Worm (Caenorhabditis elegans): Measurements from ENCODE around the gene fbxa-83.
"Not testable (repeated sequence)": the region's sequence is repeated elsewhere in the genome, so short reads cannot be mapped to it uniquely, and the experiment has no call there.

The fbxa-83 gene

DNA sequence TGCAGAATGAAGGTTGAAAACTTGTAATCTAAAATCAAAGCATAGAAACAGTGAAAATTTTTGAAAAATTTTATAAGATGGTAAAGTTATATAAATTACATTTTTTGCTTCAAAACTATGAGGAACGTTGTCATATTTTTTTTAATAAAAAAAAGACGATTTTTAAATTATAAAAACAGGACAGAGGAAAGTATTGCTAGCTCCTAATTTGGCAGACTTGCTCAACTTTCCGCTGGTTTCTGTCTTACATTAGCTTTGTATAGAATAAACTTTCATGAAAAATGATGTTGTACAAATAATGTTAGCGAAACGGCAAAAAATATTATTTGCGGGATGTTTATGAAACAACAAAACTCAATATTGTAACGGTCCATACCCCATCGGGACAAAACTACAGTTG lies at the start of gene fbxa-83:
fbxa-83 (minus strand) TSS at position 101 of the 400 bp plus-strand sequence.
- TF ChIP-seq T26A8.4 (GFP tag; IDR thresholded peaks at IDR 0.05) = no peak
- no peak for TF ChIP-seq F37D6.2 (tag; optimal IDR thresholded peaks at IDR 0.05)
- TF ChIP-seq lin-29 (GFP tag; IDR thresholded peaks at IDR 0.05) = no peak
- no peak for TF ChIP-seq madf-9 (GFP tag; conservative IDR thresholded peaks at IDR 0.05)
- no peak for TF ChIP-seq hlh-11 (tag; optimal IDR thresholded peaks at IDR 0.05)
- no peak for TF ChIP-seq zfp-2 (tag; optimal IDR thresholded peaks at IDR 0.05)
- no peak for TF ChIP-seq rbr-2 (tag; optimal IDR thresholded peaks at IDR 0.05)
- TF ChIP-seq unc-39 (tag; optimal IDR thresholded peaks at IDR 0.05) = no peak
- TF ChIP-seq zip-11 (GFP tag; IDR thresholded peaks at IDR 0.05) = no peak
- TF ChIP-seq dve-1 (tag; optimal IDR thresholded peaks at IDR 0.05; ENCODE audit: insufficient read depth) = no peak
- TF ChIP-seq zfp-3 (GFP tag; conservative IDR thresholded peaks at IDR 0.05) = no peak
- no peak for TF ChIP-seq sdz-12 (GFP tag; optimal IDR thresholded peaks at IDR 0.05)
- TF ChIP-seq madf-5 (GFP tag; IDR thresholded peaks at IDR 0.05) = no peak
- no peak for TF ChIP-seq ces-1 (GFP tag; optimal IDR thresholded peaks at IDR 0.05)
- TF ChIP-seq ceh-28 (tag; optimal IDR thresholded peaks at IDR 0.05) = no peak
- TF ChIP-seq tra-1 (GFP tag; IDR thresholded peaks at IDR 0.05) = no peak

DNA sequence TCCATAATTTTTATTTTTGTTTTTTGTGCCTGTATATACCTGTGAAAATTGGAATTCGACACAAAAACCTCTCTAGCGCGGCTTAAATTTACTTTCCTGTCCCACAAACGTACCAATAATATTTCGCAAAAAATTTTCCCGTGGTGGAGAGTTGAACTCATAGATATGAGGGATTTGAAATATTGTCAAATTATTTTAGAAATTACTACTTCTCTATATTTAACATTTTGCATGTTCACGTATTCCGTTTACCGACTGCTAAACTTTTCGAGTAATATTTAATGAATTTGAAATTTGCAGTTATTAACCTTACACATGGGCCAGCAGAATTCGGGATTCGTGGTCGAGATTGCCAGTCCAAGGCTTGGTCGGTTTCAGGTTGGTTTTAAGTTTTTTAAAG lies 47.6 kb upstream of the fbxa-83 start, which contains the start of gene Y67A10A.7:
Y67A10A.7 (plus strand) TSS at position 301 of the 400 bp plus-strand sequence.
- not testable (repeated sequence) for TF ChIP-seq unc-39 (tag; optimal IDR thresholded peaks at IDR 0.05); F37D6.2 (tag; optimal IDR thresholded peaks at IDR 0.05); tag-97 (GFP tag; IDR thresholded peaks at IDR 0.05)

DNA sequence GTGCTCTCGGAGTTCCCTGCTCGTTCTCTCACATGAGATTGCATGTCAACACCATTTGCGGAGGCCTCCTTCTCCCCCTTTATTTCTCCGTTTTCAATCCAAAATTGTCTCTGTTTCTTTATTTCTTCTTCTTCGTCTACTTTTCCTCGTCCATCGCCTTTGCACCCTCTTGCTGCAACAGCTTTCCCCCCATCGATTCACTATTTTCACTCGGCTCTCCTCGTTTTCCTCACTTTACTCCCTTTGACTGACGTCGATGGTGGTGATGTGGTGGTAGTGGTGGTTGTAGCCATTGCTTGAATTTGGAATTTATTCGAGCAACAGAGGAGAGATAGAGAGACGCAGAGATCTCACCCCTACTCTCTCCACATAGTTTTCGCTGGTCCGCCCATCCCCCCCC lies 45.5 kb upstream of the fbxa-83 start:
- TF ChIP-seq ceh-82 (tag; optimal IDR thresholded peaks at IDR 0.05) (no peak), zfp-3 (GFP tag; conservative IDR thresholded peaks at IDR 0.05) (no peak), zip-11 (GFP tag; IDR thresholded peaks at IDR 0.05) (no peak), php-3 (GFP tag; IDR thresholded peaks at IDR 0.05) (no peak), attf-4 (tag; optimal IDR thresholded peaks at IDR 0.05) (no peak), saeg-2 (GFP tag; IDR thresholded peaks at IDR 0.05) (no peak), nhr-77 (tag; optimal IDR thresholded peaks at IDR 0.05) (no peak), ctbp-1 (GFP tag; IDR thresholded peaks at IDR 0.05) (peak; percentile 77), lin-1 (GFP tag; IDR thresholded peaks at IDR 0.05) (no peak), madf-5 (GFP tag; IDR thresholded peaks at IDR 0.05) (no peak), ama-1 (optimal IDR thresholded peaks at IDR 0.05) (no peak), aly-2 (tag; optimal IDR thresholded peaks at IDR 0.05) (no peak), D1046.2 (GFP tag; IDR thresholded peaks at IDR 0.05) (no peak), nhr-76 (tag; optimal IDR thresholded peaks at IDR 0.05) (no peak), Y105C5A.15 (GFP tag; IDR thresholded peaks at IDR 0.05) (no peak), unc-130 (GFP tag; optimal IDR thresholded peaks at IDR 0.05) (no peak), dmd-9 (GFP tag; IDR thresholded peaks at IDR 0.05) (no peak), aha-1 (tag) (peak; percentile 93), mdt-29 (GFP tag; IDR thresholded peaks at IDR 0.05) (no peak), fkh-10 (GFP tag; optimal IDR thresholded peaks at IDR 0.05) (peak; percentile 89), lin-39 (tag; optimal IDR thresholded peaks at IDR 0.05) (no peak), nhr-41 (GFP tag; IDR thresholded peaks at IDR 0.05) (no peak), Y75B8A.6 (GFP tag; IDR thresholded peaks at IDR 0.05) (no peak), lir-3 (tag; optimal IDR thresholded peaks at IDR 0.05) (no peak), vab-7 (GFP tag; IDR thresholded peaks at IDR 0.05) (no peak), mdl-1 (tag; optimal IDR thresholded peaks at IDR 0.05) (peak in 1 of 2 experiments; percentile 14), F26F4.8 (GFP tag; conservative IDR thresholded peaks at IDR 0.05) (no peak), arid-1 (GFP tag; conservative IDR thresholded peaks at IDR 0.05) (no peak), lim-7 (GFP tag; IDR thresholded peaks at IDR 0.05) (no peak), jun-1 (tag; optimal IDR thresholded peaks at IDR 0.05) (no peak), daf-19 (GFP tag; conservative IDR thresholded peaks at IDR 0.05) (no peak), ceh-20 (GFP tag; IDR thresholded peaks at IDR 0.05) (0 out of 2 replicates have a peak, but pooled peaks have one; percentile 37), nhr-102 (tag; optimal IDR thresholded peaks at IDR 0.05) (no peak), spr-1 (tag; optimal IDR thresholded peaks at IDR 0.05) (no peak), gei-8 (GFP tag; optimal IDR thresholded peaks at IDR 0.05) (no peak), nhr-42 (GFP tag; IDR thresholded peaks at IDR 0.05) (no peak)

Data from whole organism, L4 larva.